Worm (Caenorhabditis elegans) whole organism, L1 larva: ENCODE data around the gene Y37E11AL.1.

ENCODE experiments used
- C04F5.9 ChIP-seq: sonication (generic microtip); optimal IDR thresholded peaks from 2 replicates; lab custom pipeline; 2016; ENCODE audit warnings: missing genetic modification characterization, missing compliant biosample characterization
- F16B12.6 ChIP-seq: fragments of 150-350 bp; optimal IDR thresholded peaks from 2 replicates; lab custom pipeline; 2014; ENCODE audit warnings: missing biosample characterization, missing genetic modification characterization
- aha-1 ChIP-seq: fragments of 150-350 bp; optimal IDR thresholded peaks from 2 replicates; lab custom pipeline; 2014; ENCODE audit warnings: missing biosample characterization, missing genetic modification characterization
- aly-2 ChIP-seq: fragments of 150-350 bp; optimal IDR thresholded peaks from 2 replicates; lab custom pipeline; 2014; ENCODE audit warnings: missing biosample characterization, missing genetic modification characterization
- ceh-63 ChIP-seq: fragments of 200-800 bp; sonication (Bioruptor generic); optimal IDR thresholded peaks from 2 replicates; lab custom pipeline; 2018; ENCODE audit warnings: mild to moderate bottlenecking, missing genetic modification characterization, missing compliant biosample characterization
- ceh-8 ChIP-seq: fragments of 200-800 bp; sonication (Bioruptor generic); optimal IDR thresholded peaks from 2 replicates; lab custom pipeline; 2018; ENCODE audit warnings: mild to moderate bottlenecking, missing genetic modification characterization, moderate library complexity, missing compliant biosample characterization
- ceh-88 ChIP-seq: fragments of 200-800 bp; sonication (Bioruptor generic); IDR thresholded peaks from 2 replicates; pipeline ENCODE4 v1.3.6; 2022; ENCODE audit warnings: missing genetic modification characterization, missing compliant biosample characterization
- ceh-90 ChIP-seq: sonication (generic microtip); optimal IDR thresholded peaks from 2 replicates; lab custom pipeline; 2016; ENCODE audit warnings: missing genetic modification characterization, missing compliant biosample characterization
- dsc-1 ChIP-seq: sonication (generic microtip); optimal IDR thresholded peaks from 2 replicates; lab custom pipeline; 2016; ENCODE audit warnings: mild to moderate bottlenecking, missing genetic modification characterization, missing compliant biosample characterization
- efl-3 ChIP-seq: fragments of 200-800 bp; sonication (Bioruptor generic); optimal IDR thresholded peaks from 2 replicates; lab custom pipeline; 2018; ENCODE audit warnings: mild to moderate bottlenecking, missing genetic modification characterization, missing compliant biosample characterization
- egl-13 ChIP-seq: sonication (generic microtip); optimal IDR thresholded peaks from 2 replicates; lab custom pipeline; 2016; ENCODE audit warnings: missing genotype, missing genetic modification reagents, missing genetic modification characterization, missing compliant biosample characterization
- elt-2 ChIP-seq: sonication (generic microtip); optimal IDR thresholded peaks from 2 replicates; lab custom pipeline; 2016; ENCODE audit warnings: missing genetic modification characterization, mild to moderate bottlenecking, inconsistent platforms, missing compliant biosample characterization, missing genetic modification reagents
- fkh-10 ChIP-seq: sonication (generic microtip); optimal IDR thresholded peaks from 2 replicates; lab custom pipeline; 2017; ENCODE audit warnings: missing biosample characterization, missing genetic modification reagents, missing genetic modification characterization
- fkh-4 ChIP-seq: sonication (generic microtip); optimal IDR thresholded peaks from 2 replicates; lab custom pipeline; 2016; ENCODE audit warnings: missing compliant biosample characterization, missing genetic modification characterization, borderline replicate concordance
- fkh-8 ChIP-seq: sonication (generic microtip); optimal IDR thresholded peaks from 2 replicates; lab custom pipeline; 2016; ENCODE audit warnings: mild to moderate bottlenecking, missing genetic modification characterization, missing compliant biosample characterization
- hpl-2 ChIP-seq: fragments of 150-350 bp; optimal IDR thresholded peaks from 2 replicates; lab custom pipeline; 2014; ENCODE audit warnings: missing biosample characterization, missing genetic modification reagents, missing genetic modification characterization
- irx-1 ChIP-seq: sonication (generic microtip); optimal IDR thresholded peaks from 2 replicates; lab custom pipeline; 2016; ENCODE audit warnings: missing genetic modification characterization, missing compliant biosample characterization
- isw-1 ChIP-seq: fragments of 200-800 bp; sonication (Bioruptor generic); IDR thresholded peaks from 2 replicates; pipeline ENCODE4 v1.3.6; 2022; ENCODE audit warnings: missing genetic modification characterization, missing compliant biosample characterization
- jun-1 ChIP-seq: fragments of 150-350 bp; optimal IDR thresholded peaks from 2 replicates; lab custom pipeline; 2014; ENCODE audit warnings: missing biosample characterization, missing genetic modification reagents, missing genetic modification characterization
- lin-13 ChIP-seq: fragments of 150-350 bp; optimal IDR thresholded peaks from 2 replicates; lab custom pipeline; 2014; ENCODE audit warnings: missing biosample characterization, missing genetic modification reagents, missing genetic modification characterization
- lin-14 ChIP-seq: fragments of 200-800 bp; sonication (Bioruptor generic); optimal IDR thresholded peaks from 2 replicates; lab custom pipeline; 2018; ENCODE audit warnings: mild to moderate bottlenecking, missing genetic modification characterization, moderate library complexity, missing compliant biosample characterization
- lin-15B ChIP-seq: fragments of 150-350 bp; sonication (generic microtip); optimal IDR thresholded peaks from 3 replicates; lab custom pipeline; 2014; ENCODE audit warnings: missing biosample characterization, missing genetic modification characterization
- lsy-2 ChIP-seq, 2 experiments: fragments of 150-350 bp; optimal IDR thresholded peaks; 2 replicates each; lab custom pipeline; 2014; ENCODE audit warnings: missing biosample characterization in 2 of 2, missing genetic modification characterization in 2 of 2
- mab-9 ChIP-seq: fragments of 200-800 bp; sonication (Bioruptor generic); IDR thresholded peaks from 2 replicates; pipeline ENCODE4 v1.3.6; 2022; ENCODE audit warnings: missing genetic modification reagents, missing genetic modification characterization, missing compliant biosample characterization
- mdl-1 ChIP-seq, 2 experiments: fragments of 150-350 bp; optimal IDR thresholded peaks; 2 replicates each; lab custom pipeline; 2014 to 2017; ENCODE audit warnings: missing biosample characterization in 2 of 2, missing genetic modification characterization in 2 of 2, inconsistent platforms in 1 of 2
- mep-1 ChIP-seq: fragments of 150-350 bp; optimal IDR thresholded peaks from 2 replicates; lab custom pipeline; 2014; ENCODE audit warnings: missing biosample characterization, missing genetic modification characterization
- nhr-11 ChIP-seq: fragments of 150-350 bp; optimal IDR thresholded peaks from 2 replicates; lab custom pipeline; 2014; ENCODE audit warnings: missing biosample characterization, missing genetic modification characterization
- nhr-19 ChIP-seq: fragments of 200-800 bp; sonication (Bioruptor generic); conservative IDR thresholded peaks from 2 replicates; pipeline ENCODE4 v1.3.6; 2022; ENCODE audit warnings: missing genetic modification characterization, missing compliant biosample characterization
- nhr-20 ChIP-seq: sonication (generic microtip); optimal IDR thresholded peaks from 2 replicates; lab custom pipeline; 2016; ENCODE audit warnings: mild to moderate bottlenecking, missing genetic modification characterization, missing compliant biosample characterization
- nhr-47 ChIP-seq: sonication (generic microtip); optimal IDR thresholded peaks from 2 replicates; lab custom pipeline; 2016; ENCODE audit warnings: mild to moderate bottlenecking, missing genetic modification characterization, moderate library complexity, missing compliant biosample characterization
- nhr-76 ChIP-seq: sonication (generic microtip); optimal IDR thresholded peaks from 2 replicates; lab custom pipeline; 2017; ENCODE audit warnings: missing biosample characterization, missing genetic modification characterization
- nhr-84 ChIP-seq: sonication (generic microtip); optimal IDR thresholded peaks from 2 replicates; lab custom pipeline; 2017; ENCODE audit warnings: missing biosample characterization, missing genetic modification characterization
- nhr-85 ChIP-seq: sonication (generic microtip); peaks from one replicate; lab custom pipeline; 2016; ENCODE audit warnings: missing genetic modification characterization, inconsistent platforms, missing compliant biosample characterization
- nhr-90 ChIP-seq: sonication (generic microtip); optimal IDR thresholded peaks from 2 replicates; lab custom pipeline; 2016; ENCODE audit warnings: mild to moderate bottlenecking, missing genetic modification characterization, missing compliant biosample characterization; ENCODE audit not compliant: poor library complexity
- pag-3 ChIP-seq: sonication (generic microtip); optimal IDR thresholded peaks from 2 replicates; lab custom pipeline; 2017; ENCODE audit warnings: missing genetic modification characterization, mild to moderate bottlenecking, missing compliant biosample characterization, antibody characterized with exemption, borderline replicate concordance; ENCODE audit not compliant: insufficient read depth
- pax-3 ChIP-seq: fragments of 200-800 bp; sonication (Bioruptor generic); optimal IDR thresholded peaks from 2 replicates; lab custom pipeline; 2018; ENCODE audit warnings: mild to moderate bottlenecking, missing genetic modification characterization, moderate library complexity, missing compliant biosample characterization
- snpc-4 ChIP-seq: fragments of 150-350 bp; optimal IDR thresholded peaks from 2 replicates; lab custom pipeline; 2014; ENCODE audit warnings: missing biosample characterization, missing genetic modification characterization
- snu-23 ChIP-seq: sonication (generic microtip); optimal IDR thresholded peaks from 2 replicates; lab custom pipeline; 2016; ENCODE audit warnings: missing genetic modification characterization, missing compliant biosample characterization
- sup-37 ChIP-seq: fragments of 200-800 bp; sonication (Bioruptor generic); optimal IDR thresholded peaks from 2 replicates; lab custom pipeline; 2018; ENCODE audit warnings: mild to moderate bottlenecking, missing genetic modification characterization, missing compliant biosample characterization
- swsn-7 ChIP-seq: sonication (generic microtip); optimal IDR thresholded peaks from 2 replicates; lab custom pipeline; 2016; ENCODE audit warnings: missing genetic modification characterization, missing compliant biosample characterization
- tlp-1 ChIP-seq: fragments of 150-350 bp; optimal IDR thresholded peaks from 2 replicates; lab custom pipeline; 2014; ENCODE audit warnings: missing biosample characterization, missing genetic modification characterization
- unc-86 ChIP-seq: sonication (generic microtip); optimal IDR thresholded peaks from 2 replicates; lab custom pipeline; 2016; ENCODE audit warnings: missing genetic modification characterization, missing compliant biosample characterization
- unc-98 ChIP-seq: fragments of 200-800 bp; sonication (Bioruptor generic); IDR thresholded peaks from 2 replicates; pipeline ENCODE4 v1.3.6; 2022; ENCODE audit warnings: missing genetic modification characterization, missing compliant biosample characterization
- vab-15 ChIP-seq: sonication (generic microtip); optimal IDR thresholded peaks from 2 replicates; lab custom pipeline; 2017; ENCODE audit warnings: missing genotype, mild to moderate bottlenecking, missing genetic modification characterization, missing compliant biosample characterization
- xbp-1 ChIP-seq: sonication (generic microtip); optimal IDR thresholded peaks from 2 replicates; lab custom pipeline; 2016; ENCODE audit warnings: missing genetic modification characterization, missing compliant biosample characterization
- zag-1 ChIP-seq: fragments of 150-350 bp; optimal IDR thresholded peaks from 2 replicates; lab custom pipeline; 2014; ENCODE audit warnings: missing biosample characterization, missing genetic modification characterization
- zip-4 ChIP-seq: fragments of 200-800 bp; sonication (Bioruptor generic); optimal IDR thresholded peaks from 2 replicates; lab custom pipeline; 2018; ENCODE audit warnings: mild to moderate bottlenecking, missing genetic modification characterization, moderate library complexity, missing compliant biosample characterization
- ztf-11 ChIP-seq, 2 experiments: sonication (generic microtip); optimal IDR thresholded peaks; 2 replicates each; lab custom pipeline; 2016 to 2017; ENCODE audit warnings: missing genetic modification characterization in 2 of 2, missing biosample characterization in 1 of 2, missing compliant biosample characterization in 1 of 2
- ztf-4 ChIP-seq: fragments of 150-350 bp; optimal IDR thresholded peaks from 2 replicates; lab custom pipeline; 2014; ENCODE audit warnings: missing biosample characterization, missing genetic modification characterization

Y37E11AL.1 gene

ce11 chrIV:3725361-3725760 is 16.1 kb downstream of the Y37E11AL.1 start, which contains the start of gene Y37E11AM.2:
Gene Y37E11AM.2, minus strand, starts transcription at chrIV:3725461.
- no peak for TF ChIP-seq C04F5.9 (tag; lab: Kevin White, UChicago)
- TF ChIP-seq ceh-63 (GFP tag; lab: Kevin White, UChicago), result no peak
- no peak for TF ChIP-seq vab-15 (tag; lab: Kevin White, UChicago)
- TF ChIP-seq sup-37 (GFP tag; lab: Kevin White, UChicago), result no peak
- no peak for TF ChIP-seq snpc-4 (tag; lab: Kevin White, UChicago)
- TF ChIP-seq ztf-11 (tag; optimal IDR thresholded peaks at IDR 0.05; lab: Kevin White, UChicago), result no peak
- no peak for TF ChIP-seq nhr-85
- TF ChIP-seq mep-1 (tag; lab: Kevin White, UChicago), result no peak
- no peak for TF ChIP-seq nhr-76
- no peak for TF ChIP-seq tlp-1
- no peak for TF ChIP-seq swsn-7 (tag; lab: Kevin White, UChicago)
- no peak for TF ChIP-seq xbp-1 (tag; lab: Kevin White, UChicago)
- no peak for TF ChIP-seq fkh-10 (GFP tag; lab: Kevin White, UChicago)
- no peak for TF ChIP-seq zip-4 (GFP tag; lab: Kevin White, UChicago)
- TF ChIP-seq egl-13 (tag; lab: Kevin White, UChicago), result no peak
- TF ChIP-seq unc-98 (GFP tag; lab: Robert Waterston, UW), result no peak
- TF ChIP-seq zag-1 (tag; lab: Kevin White, UChicago), result no peak
- no peak for TF ChIP-seq efl-3 (GFP tag; lab: Kevin White, UChicago)
- TF ChIP-seq fkh-4 (tag; lab: Kevin White, UChicago), result no peak
- no peak for TF ChIP-seq nhr-19

ce11 chrIV:3725845-3726244 is 16.5 kb downstream of the Y37E11AL.1 start, which contains the start of gene smgl-2:
Gene smgl-2, plus strand, starts transcription at chrIV:3726164.
- TF ChIP-seq snpc-4 (tag; lab: Kevin White, UChicago) (peak; percentile 63), nhr-90 (peak; percentile 60), F16B12.6 (tag; lab: Kevin White, UChicago) (peak; percentile 100), elt-2 (tag; lab: Kevin White, UChicago) (peak; percentile 1), mep-1 (tag; lab: Kevin White, UChicago) (peak; percentile 97), pax-3 (tag; lab: Kevin White, UChicago) (peak; percentile 50), fkh-8 (peak; percentile 66), nhr-84 (no peak), ztf-4 (tag; lab: Kevin White, UChicago) (no peak), lin-15B (peak; percentile 80), mab-9 (no peak), aha-1 (tag; lab: Kevin White, UChicago) (peak; percentile 60), swsn-7 (tag; lab: Kevin White, UChicago) (peak; percentile 82), lin-14 (GFP tag; lab: Kevin White, UChicago) (no peak), C04F5.9 (tag; lab: Kevin White, UChicago) (peak; percentile 22), nhr-47 (tag; lab: Kevin White, UChicago) (peak; percentile 88), egl-13 (tag; lab: Kevin White, UChicago) (peak; percentile 65), aly-2 (peak; percentile 62), hpl-2 (GFP tag; lab: Kevin White, UChicago) (peak; percentile 13), vab-15 (tag; lab: Kevin White, UChicago) (no peak), ceh-8 (GFP tag; lab: Kevin White, UChicago) (peak; percentile 53), zip-4 (GFP tag; lab: Kevin White, UChicago) (peak; percentile 69), irx-1 (tag; lab: Kevin White, UChicago) (peak; percentile 75), pag-3 (tag; lab: Kevin White, UChicago) (peak; percentile 39), isw-1 (peak; percentile 73), zag-1 (tag; lab: Kevin White, UChicago) (no peak), ceh-63 (GFP tag; lab: Kevin White, UChicago) (no peak), xbp-1 (tag; lab: Kevin White, UChicago) (peak; percentile 70), snu-23 (GFP tag; lab: Kevin White, UChicago) (peak; percentile 90), mdl-1 (tag; optimal IDR thresholded peaks at IDR 0.05; lab: Kevin White, UChicago) (peak in 1 of 2 experiments; percentile 64), nhr-20 (tag; lab: Kevin White, UChicago) (peak; percentile 76), unc-86 (tag; lab: Kevin White, UChicago) (peak; percentile 77), jun-1 (tag; lab: Kevin White, UChicago) (peak; percentile 50), nhr-76 (no peak), ceh-90 (no peak), lsy-2 (tag; optimal IDR thresholded peaks at IDR 0.05; lab: Kevin White, UChicago) (peak; percentile 86 to 88), unc-98 (GFP tag; lab: Robert Waterston, UW) (no peak), nhr-11 (tag; lab: Kevin White, UChicago) (no peak), lin-13 (GFP tag; lab: Kevin White, UChicago) (peak; percentile 75), ceh-88 (peak; percentile 52; the same call in 1 of the 2 replicates), dsc-1 (tag; lab: Kevin White, UChicago) (peak; percentile 82)
